Worm (Caenorhabditis elegans) whole organism, L3 larva: ENCODE results near the gene akt-1.

Source experiments
- R02D3.7 ChIP-seq: fragments of 150-350 bp; optimal IDR thresholded peaks from 2 replicates; lab custom pipeline; 2014; ENCODE audit warnings: missing biosample characterization, missing genetic modification characterization
- aly-2 ChIP-seq: fragments of 150-350 bp; optimal IDR thresholded peaks from 2 replicates; lab custom pipeline; 2014; ENCODE audit warnings: missing biosample characterization, missing genetic modification characterization
- ama-1 ChIP-seq: fragments of 150-350 bp; optimal IDR thresholded peaks from 2 replicates; lab custom pipeline; 2018
- ceh-16 ChIP-seq: sonication (generic microtip); optimal IDR thresholded peaks from 2 replicates; lab custom pipeline; 2017; ENCODE audit warnings: missing biosample characterization, missing genetic modification characterization
- ceh-28 ChIP-seq: fragments of 150-350 bp; optimal IDR thresholded peaks from 2 replicates; lab custom pipeline; 2014; ENCODE audit warnings: missing biosample characterization, missing genetic modification reagents, missing genetic modification characterization
- ceh-82 ChIP-seq: fragments of 150-350 bp; optimal IDR thresholded peaks from 2 replicates; lab custom pipeline; 2014; ENCODE audit warnings: missing biosample characterization, missing genetic modification characterization
- daf-12 ChIP-seq: fragments of 150-350 bp; optimal IDR thresholded peaks from 2 replicates; lab custom pipeline; 2014; ENCODE audit warnings: missing biosample characterization, missing genetic modification reagents, missing genetic modification characterization
- egl-27 ChIP-seq: sonication (generic microtip); optimal IDR thresholded peaks from 4 replicates; lab custom pipeline; 2017; ENCODE audit warnings: missing biosample characterization, missing genetic modification reagents, missing genetic modification characterization
- elt-1 ChIP-seq: fragments of 150-350 bp; optimal IDR thresholded peaks from 2 replicates; lab custom pipeline; 2014; ENCODE audit warnings: missing biosample characterization, missing genetic modification characterization
- elt-2 ChIP-seq: sonication (generic microtip); optimal IDR thresholded peaks from 2 replicates; lab custom pipeline; 2016; ENCODE audit warnings: missing genetic modification reagents, mild to moderate bottlenecking, missing genetic modification characterization, missing compliant biosample characterization
- elt-3 ChIP-seq, 3 experiments: fragments of 150-350 bp in 1 of 3; sonication (generic microtip) in 2 of 3; optimal IDR thresholded peaks; 2 replicates in 2 of 3; 4 replicates in 1 of 3; lab custom pipeline; 2014 to 2017; ENCODE audit warnings: missing biosample characterization in 3 of 3, missing genetic modification characterization in 3 of 3
- fkh-10 ChIP-seq: sonication (generic microtip); optimal IDR thresholded peaks from 2 replicates; lab custom pipeline; 2017; ENCODE audit warnings: missing biosample characterization, missing genetic modification reagents, missing genetic modification characterization
- fkh-2 ChIP-seq: fragments of 150-350 bp; optimal IDR thresholded peaks from 2 replicates; lab custom pipeline; 2014; ENCODE audit warnings: missing biosample characterization, missing genetic modification reagents, missing genetic modification characterization
- fos-1 ChIP-seq: fragments of 150-350 bp; optimal IDR thresholded peaks from 2 replicates; lab custom pipeline; 2014; ENCODE audit warnings: missing biosample characterization, missing genetic modification characterization
- jun-1 ChIP-seq: fragments of 150-350 bp; optimal IDR thresholded peaks from 2 replicates; lab custom pipeline; 2014; ENCODE audit warnings: missing biosample characterization, missing genetic modification reagents, missing genetic modification characterization
- lsy-12 ChIP-seq: sonication (generic microtip); optimal IDR thresholded peaks from 2 replicates; lab custom pipeline; 2016; ENCODE audit warnings: mild to moderate bottlenecking, missing genetic modification characterization, missing compliant biosample characterization
- mdl-1 ChIP-seq: fragments of 150-350 bp; optimal IDR thresholded peaks from 2 replicates; lab custom pipeline; 2014; ENCODE audit warnings: missing biosample characterization, missing genetic modification characterization
- mml-1 ChIP-seq: fragments of 150-350 bp; sonication (generic microtip); optimal IDR thresholded peaks from 3 replicates; lab custom pipeline; 2014; ENCODE audit warnings: missing biosample characterization, missing genetic modification characterization
- nfya-1 ChIP-seq: sonication (generic microtip); optimal IDR thresholded peaks from 2 replicates; lab custom pipeline; 2017; ENCODE audit warnings: missing genetic modification characterization, mild to moderate bottlenecking, missing compliant biosample characterization, antibody characterized with exemption, moderate library complexity; ENCODE audit not compliant: insufficient read depth
- nhr-11 ChIP-seq: fragments of 150-350 bp; optimal IDR thresholded peaks from 2 replicates; lab custom pipeline; 2014; ENCODE audit warnings: missing biosample characterization, missing genetic modification characterization
- nhr-23 ChIP-seq: fragments of 150-350 bp; optimal IDR thresholded peaks from 2 replicates; lab custom pipeline; 2014; ENCODE audit warnings: missing biosample characterization, missing genetic modification reagents, missing genetic modification characterization
- nhr-237 ChIP-seq: fragments of 150-350 bp; optimal IDR thresholded peaks from 2 replicates; lab custom pipeline; 2014; ENCODE audit warnings: missing biosample characterization, missing genetic modification characterization
- nhr-28 ChIP-seq: fragments of 150-350 bp; optimal IDR thresholded peaks from 2 replicates; lab custom pipeline; 2014; ENCODE audit warnings: missing biosample characterization, missing genetic modification characterization
- nhr-67 ChIP-seq: fragments of 150-350 bp; optimal IDR thresholded peaks from 2 replicates; lab custom pipeline; 2014; ENCODE audit warnings: missing biosample characterization, missing genetic modification characterization
- nhr-76 ChIP-seq: fragments of 150-350 bp; sonication (generic microtip); optimal IDR thresholded peaks from 5 replicates; lab custom pipeline; 2014; ENCODE audit warnings: missing biosample characterization, missing genetic modification characterization
- nhr-77 ChIP-seq: fragments of 150-350 bp; optimal IDR thresholded peaks from 2 replicates; lab custom pipeline; 2014; ENCODE audit warnings: missing biosample characterization, missing genetic modification characterization
- sea-2 ChIP-seq: fragments of 150-350 bp; sonication (generic microtip); optimal IDR thresholded peaks from 4 replicates; lab custom pipeline; 2014; ENCODE audit warnings: missing biosample characterization, missing genetic modification reagents, missing genetic modification characterization
- snpc-4 ChIP-seq: fragments of 150-350 bp; optimal IDR thresholded peaks from 2 replicates; lab custom pipeline; 2014; ENCODE audit warnings: missing biosample characterization, missing genetic modification characterization
- tbx-2 ChIP-seq: sonication (generic microtip); optimal IDR thresholded peaks from 2 replicates; lab custom pipeline; 2016; ENCODE audit warnings: mild to moderate bottlenecking, missing genetic modification characterization, missing compliant biosample characterization
- unc-39 ChIP-seq: sonication (generic microtip); optimal IDR thresholded peaks from 4 replicates; lab custom pipeline; 2017; ENCODE audit warnings: missing biosample characterization, missing genetic modification characterization
- unc-62 ChIP-seq: fragments of 150-350 bp; sonication (generic microtip); optimal IDR thresholded peaks from 4 replicates; lab custom pipeline; 2014; ENCODE audit warnings: missing biosample characterization, missing genetic modification reagents, missing genetic modification characterization
- zag-1 ChIP-seq: fragments of 150-350 bp; optimal IDR thresholded peaks from 2 replicates; lab custom pipeline; 2014; ENCODE audit warnings: missing biosample characterization, missing genetic modification characterization
- ztf-11 ChIP-seq: fragments of 150-350 bp; optimal IDR thresholded peaks from 2 replicates; lab custom pipeline; 2014; ENCODE audit warnings: missing biosample characterization, missing genetic modification characterization
- ztf-4 ChIP-seq: fragments of 150-350 bp; optimal IDR thresholded peaks from 2 replicates; lab custom pipeline; 2014; ENCODE audit warnings: missing biosample characterization, missing genetic modification characterization

The akt-1 gene

DNA sequence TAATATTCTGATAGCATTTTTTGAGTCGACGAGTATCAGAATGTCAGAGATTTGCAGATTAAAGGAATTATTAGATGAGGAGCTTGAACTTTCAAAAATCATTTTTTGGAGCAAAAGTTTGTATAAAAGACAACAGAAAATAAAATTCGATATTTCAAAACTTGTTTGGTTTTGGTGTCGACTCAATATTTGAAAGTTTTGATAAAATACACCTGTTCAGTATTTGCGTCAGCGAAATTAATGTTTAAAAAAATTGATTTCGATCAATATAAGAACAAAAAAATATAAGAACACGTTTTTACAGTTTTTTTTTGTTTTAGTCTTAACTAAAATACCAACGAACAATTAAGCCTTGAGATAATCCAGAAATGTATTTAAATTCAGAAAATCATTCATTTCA lies 28.1 kb upstream of the akt-1 start, which contains the start of gene C12D8.13:
Gene C12D8.13 (minus strand): TSS at position 101 of the 400 bp plus-strand sequence.
- TF ChIP-seq fkh-10 (GFP tag; lab: Kevin White, UChicago) = no peak
- TF ChIP-seq mdl-1 (tag; lab: Kevin White, UChicago) = no peak
- TF ChIP-seq R02D3.7 (tag; lab: Kevin White, UChicago) = no peak
- TF ChIP-seq fkh-2 = no peak
- TF ChIP-seq unc-39 (tag; lab: Kevin White, UChicago) = no peak
- TF ChIP-seq ztf-4 (tag; lab: Kevin White, UChicago) = no peak

DNA sequence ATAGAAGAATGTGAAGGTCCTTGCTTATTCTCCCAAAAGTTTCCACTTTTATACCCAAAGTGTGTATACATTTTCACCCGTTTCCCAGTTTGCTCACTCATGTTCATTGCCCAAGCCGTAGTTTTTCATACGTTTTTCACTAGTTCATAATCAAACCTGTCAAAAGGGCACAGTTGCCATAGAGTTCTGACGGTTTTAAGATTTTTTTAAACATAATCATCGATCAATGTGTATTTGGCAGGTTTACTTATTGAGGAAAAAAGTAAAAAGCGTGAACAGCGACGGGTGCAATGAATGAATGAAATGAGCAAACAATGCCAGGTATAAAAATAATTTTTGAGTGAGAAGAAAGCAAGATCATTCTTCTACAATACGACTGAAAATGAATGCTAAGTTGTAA lies 27.4 kb upstream of the akt-1 start, which contains the start of the genes fipr-5 and fipr-9:
Gene fipr-5 (minus strand): TSS at position 101 of the 400 bp plus-strand sequence.
Gene fipr-9 (plus strand): TSS at position 346 of the 400 bp plus-strand sequence.
- TF ChIP-seq nfya-1 (tag; lab: Kevin White, UChicago) = no peak
- TF ChIP-seq unc-39 (tag; lab: Kevin White, UChicago) = no peak
- TF ChIP-seq elt-2 (tag; lab: Kevin White, UChicago) = no peak
- no peak for TF ChIP-seq daf-12
- TF ChIP-seq mdl-1 (tag; lab: Kevin White, UChicago) = no peak

DNA sequence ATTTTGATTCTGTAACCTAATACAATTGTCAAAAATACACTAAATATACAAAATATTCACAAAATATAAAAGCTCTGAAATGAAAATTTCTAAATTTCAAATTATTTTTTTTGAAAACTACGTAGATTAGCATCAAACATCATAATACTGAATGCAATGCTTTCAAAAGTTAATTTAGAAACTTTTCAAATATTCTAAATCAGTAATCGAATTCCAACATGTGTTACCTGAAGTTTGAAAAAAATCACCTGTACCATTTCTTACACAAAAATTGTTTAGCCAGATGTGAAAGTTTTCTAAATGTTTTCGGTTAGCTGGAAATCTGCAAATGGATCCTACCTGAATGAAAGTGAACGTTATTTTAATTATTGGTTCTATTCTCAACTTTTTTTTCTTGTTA lies 26.7 kb upstream of the akt-1 start, which contains the start of gene C12D8.20:
Gene C12D8.20 (plus strand): TSS at position 301 of the 400 bp plus-strand sequence.
- TF ChIP-seq unc-62 (GFP tag; lab: Kevin White, UChicago) (no peak), nhr-23 (tag; lab: Kevin White, UChicago) (no peak), mml-1 (tag; lab: Kevin White, UChicago) (no peak), fos-1 (tag; lab: Kevin White, UChicago) (no peak), nhr-237 (tag; lab: Kevin White, UChicago) (no peak), ztf-11 (tag; lab: Kevin White, UChicago) (no peak), nfya-1 (tag; lab: Kevin White, UChicago) (no peak), zag-1 (no peak), ztf-4 (tag; lab: Kevin White, UChicago) (no peak), egl-27 (tag; lab: Kevin White, UChicago) (no peak), ceh-82 (tag; lab: Kevin White, UChicago) (no peak), nhr-76 (tag; lab: Kevin White, UChicago) (no peak), tbx-2 (tag; lab: Kevin White, UChicago) (no peak), ceh-16 (no peak), sea-2 (GFP tag; lab: Kevin White, UChicago) (no peak), nhr-28 (no peak), fkh-2 (no peak)
- TF ChIP-seq, all 47 proteins: peak for 0

DNA sequence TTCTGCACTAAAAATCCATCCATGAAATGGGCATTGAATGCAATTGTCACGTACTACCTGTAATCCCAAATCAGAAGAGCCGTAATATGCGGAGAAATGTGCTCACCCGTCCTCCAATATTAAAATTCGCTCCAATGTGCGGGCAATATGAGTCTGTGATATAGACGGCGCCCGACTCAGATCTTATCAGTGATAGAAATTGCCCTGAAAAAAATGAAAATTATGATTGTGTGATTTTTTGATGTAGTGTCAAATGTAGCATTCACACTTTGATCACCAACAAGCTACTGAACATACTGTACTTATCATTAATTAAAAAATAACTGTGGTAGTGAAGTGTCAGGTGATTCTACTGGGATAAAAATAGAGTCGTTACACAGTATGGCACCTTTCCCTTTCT lies 24.1 kb upstream of the akt-1 start:
- TF ChIP-seq fkh-2 = no peak
- no peak for TF ChIP-seq nhr-11 (tag; lab: Kevin White, UChicago)
- no peak for TF ChIP-seq ceh-82 (tag; lab: Kevin White, UChicago)
- TF ChIP-seq ama-1 (lab: Kevin White, UChicago) = no peak
- peak; percentile 68 for TF ChIP-seq elt-2 (tag; lab: Kevin White, UChicago)
- no peak for TF ChIP-seq unc-39 (tag; lab: Kevin White, UChicago)
- TF ChIP-seq snpc-4 (tag; lab: Kevin White, UChicago) = no peak
- no peak for TF ChIP-seq nhr-237 (tag; lab: Kevin White, UChicago)

DNA sequence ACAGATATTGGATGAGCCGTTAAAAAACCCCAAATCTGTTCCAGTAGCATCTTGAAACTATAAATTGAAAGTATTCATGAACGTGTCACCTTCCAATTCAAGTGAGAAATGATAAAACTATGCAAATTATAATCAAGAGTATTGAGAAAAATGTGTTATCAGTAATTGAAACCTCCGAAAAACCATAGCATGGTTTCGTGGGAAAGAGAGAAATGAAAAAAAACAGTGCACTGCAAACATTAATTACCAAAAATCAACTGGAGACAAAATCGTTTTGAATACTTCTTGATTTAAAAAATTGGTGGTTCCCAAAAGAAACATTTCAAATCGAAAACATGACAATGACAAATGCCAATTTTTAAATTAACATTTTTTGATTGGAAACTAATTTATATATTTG lies 23.1 kb upstream of the akt-1 start, which contains the start of gene daf-36:
Gene daf-36 (minus strand): TSS at position 101 of the 400 bp plus-strand sequence.
- TF ChIP-seq elt-2 (tag; lab: Kevin White, UChicago) (peak; percentile 28), elt-1 (no peak)
- TF ChIP-seq, all 47 proteins: peak for 1

DNA sequence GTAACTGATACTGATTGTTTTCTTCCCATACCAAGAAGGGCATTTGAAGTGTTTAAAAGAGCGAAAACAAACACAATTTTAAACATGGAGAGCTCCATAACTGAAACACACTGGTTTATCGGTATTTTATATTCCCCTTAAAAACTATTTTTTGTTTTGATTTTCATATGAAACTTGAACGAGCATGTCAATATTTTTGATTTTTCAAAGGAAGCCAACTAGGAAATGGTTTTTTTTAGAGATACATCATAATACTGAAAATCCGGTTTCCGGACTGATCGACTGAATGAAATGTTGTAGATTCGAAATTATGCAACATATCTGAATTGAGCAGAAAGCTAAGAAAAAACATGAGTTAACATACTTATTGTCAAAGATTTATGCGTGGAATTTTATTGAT lies 21.4 kb upstream of the akt-1 start, which contains the start of gene ttr-19:
Gene ttr-19 (minus strand): TSS at position 101 of the 400 bp plus-strand sequence.
- TF ChIP-seq ceh-16 (no peak), daf-12 (no peak), elt-2 (tag; lab: Kevin White, UChicago) (no peak), mml-1 (tag; lab: Kevin White, UChicago) (no peak), lsy-12 (no peak), aly-2 (tag; lab: Kevin White, UChicago) (no peak), snpc-4 (tag; lab: Kevin White, UChicago) (no peak), nhr-67 (tag; lab: Kevin White, UChicago) (no peak), ama-1 (lab: Kevin White, UChicago) (no peak), jun-1 (no peak), elt-3 (tag; optimal IDR thresholded peaks at IDR 0.05; lab: Kevin White, UChicago) (no peak), nhr-237 (tag; lab: Kevin White, UChicago) (no peak), nhr-77 (tag; lab: Kevin White, UChicago) (no peak), unc-39 (tag; lab: Kevin White, UChicago) (no peak), elt-1 (no peak), fkh-2 (no peak), R02D3.7 (tag; lab: Kevin White, UChicago) (no peak), ceh-28 (tag; lab: Kevin White, UChicago) (no peak)
- TF ChIP-seq, all 47 proteins: peak for 0
